Worm (Caenorhabditis elegans): ENCODE measurements around the gene sri-34.
"Not testable (repeated sequence)": the region's sequence is repeated elsewhere in the genome, so short reads cannot be mapped to it uniquely, and the experiment has no call there.

The sri-34 gene

ce11 chrII:3154383-3154782 is 4.5 kb downstream of the sri-34 start, which contains the start of gene sri-32:
TSS of gene sri-32 (minus strand) at chrII:3154483.
- TF ChIP-seq lsy-12 (tag; optimal IDR thresholded peaks at IDR 0.05) (no peak), ceh-82 (tag; optimal IDR thresholded peaks at IDR 0.05) (no peak), pqm-1 (tag; optimal IDR thresholded peaks at IDR 0.05) (no peak), sea-2 (GFP tag; optimal IDR thresholded peaks at IDR 0.05) (no peak)

DNA sequence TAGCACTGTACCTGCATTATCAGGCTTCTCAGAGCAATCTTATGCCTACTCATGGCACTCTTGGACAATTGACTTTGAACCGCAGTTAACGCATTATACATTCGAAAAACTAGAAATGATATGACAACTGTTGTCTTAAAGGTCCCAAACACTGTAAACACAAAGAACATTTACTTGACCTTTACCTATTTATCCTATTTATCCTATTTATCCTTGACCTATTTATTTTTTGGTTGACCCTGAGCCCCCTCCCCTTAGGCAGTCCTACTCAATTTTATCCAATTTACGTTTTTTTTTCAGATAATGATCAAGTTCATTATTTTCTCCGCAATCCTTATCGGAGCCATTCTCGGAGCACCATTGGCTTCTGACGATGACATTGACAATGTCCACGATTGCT is 7.3 kb downstream of the sri-34 start, which contains the start of the genes T10D4.14 and T10D4.19:
T10D4.14 (minus strand) TSS at position 101 of the 400 bp plus-strand sequence.
T10D4.19 (plus strand) TSS at position 304 of the 400 bp plus-strand sequence.
- TF ChIP-seq pqm-1 (tag; optimal IDR thresholded peaks at IDR 0.05) (no peak), ama-1 (optimal IDR thresholded peaks at IDR 0.05) (no peak), hmg-11 (tag; optimal IDR thresholded peaks at IDR 0.05) (no peak), pha-4 (tag; optimal IDR thresholded peaks at IDR 0.05) (no peak), elt-3 (tag; optimal IDR thresholded peaks at IDR 0.05) (no peak)

- no peak for TF ChIP-seq ceh-9 (tag; optimal IDR thresholded peaks at IDR 0.05)
- no peak for TF ChIP-seq unc-62 (GFP tag; optimal IDR thresholded peaks at IDR 0.05)
- TF ChIP-seq pha-4 (tag; optimal IDR thresholded peaks at IDR 0.05): no peak
- no peak for TF ChIP-seq pqm-1 (tag; optimal IDR thresholded peaks at IDR 0.05)
- no peak for TF ChIP-seq snpc-4 (tag; optimal IDR thresholded peaks at IDR 0.05)
- no peak for TF ChIP-seq aly-2 (tag; optimal IDR thresholded peaks at IDR 0.05)
- no peak for TF ChIP-seq mml-1 (tag; optimal IDR thresholded peaks at IDR 0.05)
- no peak for TF ChIP-seq nfya-1 (tag; optimal IDR thresholded peaks at IDR 0.05; ENCODE audit: insufficient read depth)
- no peak for TF ChIP-seq ceh-16 (tag; optimal IDR thresholded peaks at IDR 0.05)
- no peak for TF ChIP-seq nhr-43 (tag; optimal IDR thresholded peaks at IDR 0.05; ENCODE audit: poor library complexity, severe bottlenecking)
- no peak for TF ChIP-seq skn-1 (tag; optimal IDR thresholded peaks at IDR 0.05)
These were observed 9.2 kb downstream of the sri-34 start, which contains the start of the genes T10D4.11 and T10D4.1 for ce11 chrII:3149521-3150190. TSS of gene T10D4.11 (minus strand) at chrII:3149621. TSS of gene T10D4.1 (plus strand) at chrII:3150140.

DNA sequence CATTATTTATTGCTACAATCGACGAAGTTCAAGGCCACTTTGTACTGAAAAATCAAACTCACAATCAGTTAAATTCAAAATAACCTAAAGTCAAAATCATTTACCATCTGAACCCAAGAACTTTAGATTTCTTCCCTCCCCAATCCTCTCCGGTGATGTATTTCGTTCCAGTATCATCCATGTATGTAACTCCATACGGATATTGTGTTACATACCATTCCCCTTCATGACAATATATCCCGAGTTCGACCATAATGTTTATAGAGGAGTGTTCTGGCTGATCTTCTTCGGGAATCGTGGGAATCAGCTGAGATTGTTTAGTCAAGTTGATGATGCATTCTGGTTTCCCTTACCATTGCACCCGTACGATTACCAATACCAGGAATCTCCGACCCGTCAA is 10.5 kb downstream of the sri-34 start:
- no peak for TF ChIP-seq nhr-76 (tag; optimal IDR thresholded peaks at IDR 0.05)
- no peak for TF ChIP-seq nhr-25 (tag; optimal IDR thresholded peaks at IDR 0.05)
- no peak for TF ChIP-seq nfya-1 (tag; optimal IDR thresholded peaks at IDR 0.05; ENCODE audit: insufficient read depth)
- no peak for TF ChIP-seq aly-2 (tag; optimal IDR thresholded peaks at IDR 0.05)
- no peak for TF ChIP-seq pha-4 (tag; optimal IDR thresholded peaks at IDR 0.05)
- no peak for TF ChIP-seq hmg-11 (tag; optimal IDR thresholded peaks at IDR 0.05)
- no peak for TF ChIP-seq lin-15B (tag; optimal IDR thresholded peaks at IDR 0.05)
- no peak for TF ChIP-seq sea-2 (GFP tag; optimal IDR thresholded peaks at IDR 0.05)
- no peak for TF ChIP-seq nhr-77 (tag; optimal IDR thresholded peaks at IDR 0.05)
- no peak for TF ChIP-seq fkh-10 (GFP tag; optimal IDR thresholded peaks at IDR 0.05)
- no peak for TF ChIP-seq fos-1 (tag; optimal IDR thresholded peaks at IDR 0.05)
- no peak for TF ChIP-seq nhr-23 (tag; optimal IDR thresholded peaks at IDR 0.05)
- TF ChIP-seq nhr-12 (tag; optimal IDR thresholded peaks at IDR 0.05): no peak
- no peak for TF ChIP-seq skn-1 (tag; optimal IDR thresholded peaks at IDR 0.05)
- no peak for TF ChIP-seq nhr-28 (tag; optimal IDR thresholded peaks at IDR 0.05)

ce11 chrII:3145842-3146241 is 13.0 kb downstream of the sri-34 start, which contains the start of gene T10D4.15:
TSS of gene T10D4.15 (plus strand) at chrII:3146142.
- TF ChIP-seq pha-4 (tag; optimal IDR thresholded peaks at IDR 0.05): no peak
- TF ChIP-seq mdl-1 (tag; optimal IDR thresholded peaks at IDR 0.05): no peak
- no peak for TF ChIP-seq lin-39 (tag; optimal IDR thresholded peaks at IDR 0.05)

DNA sequence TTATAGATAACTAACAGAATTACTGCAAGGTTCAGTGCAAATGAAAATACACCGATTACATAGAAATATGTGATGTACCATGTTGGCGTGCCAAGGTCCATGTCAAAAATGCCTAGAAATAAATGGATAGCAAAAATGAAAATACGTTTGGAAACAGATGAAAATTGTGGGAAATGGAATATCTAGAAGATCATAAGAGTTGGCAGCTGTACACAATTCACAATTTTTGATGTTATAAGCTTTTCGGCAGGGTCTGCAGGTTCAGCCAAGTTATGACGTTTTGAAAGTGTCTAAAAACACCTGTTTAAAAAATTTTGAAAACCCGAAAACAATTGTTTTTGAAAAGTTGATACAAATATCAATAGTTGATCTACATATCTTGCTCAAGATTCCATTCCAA is 14.3 kb downstream of the sri-34 start, which contains the start of gene sri-43:
sri-43 (minus strand) TSS at position 101 of the 400 bp plus-strand sequence.
- not testable (repeated sequence) for TF ChIP-seq egl-27, aly-2, tbx-2 (tag; optimal IDR thresholded peaks at IDR 0.05)
